Worm (Caenorhabditis elegans) whole organism, L1 larva: ENCODE data around the gene srw-115.

Experiments used
- C04F5.9 ChIP-seq: sonication (generic microtip); optimal IDR thresholded peaks from 2 replicates; lab custom pipeline; 2016; ENCODE audit warnings: missing genetic modification characterization, missing compliant biosample characterization
- C16A3.4 ChIP-seq: fragments of 150-350 bp; optimal IDR thresholded peaks from 2 replicates; lab custom pipeline; 2014; ENCODE audit warnings: missing biosample characterization, missing genetic modification characterization
- C34B4.2 ChIP-seq: sonication (generic microtip); optimal IDR thresholded peaks from 2 replicates; lab custom pipeline; 2017; ENCODE audit warnings: mild to moderate bottlenecking, missing genetic modification characterization, missing compliant biosample characterization
- F16B12.6 ChIP-seq: fragments of 150-350 bp; optimal IDR thresholded peaks from 2 replicates; lab custom pipeline; 2014; ENCODE audit warnings: missing biosample characterization, missing genetic modification characterization
- Y116A8C.19 ChIP-seq: sonication (generic microtip); optimal IDR thresholded peaks from 2 replicates; lab custom pipeline; 2016; ENCODE audit warnings: missing compliant biosample characterization, missing genetic modification characterization, borderline replicate concordance
- aly-2 ChIP-seq: fragments of 150-350 bp; optimal IDR thresholded peaks from 2 replicates; lab custom pipeline; 2014; ENCODE audit warnings: missing biosample characterization, missing genetic modification characterization
- ceh-63 ChIP-seq: fragments of 200-800 bp; sonication (Bioruptor generic); optimal IDR thresholded peaks from 2 replicates; lab custom pipeline; 2018; ENCODE audit warnings: mild to moderate bottlenecking, missing genetic modification characterization, missing compliant biosample characterization
- ceh-8 ChIP-seq: fragments of 200-800 bp; sonication (Bioruptor generic); optimal IDR thresholded peaks from 2 replicates; lab custom pipeline; 2018; ENCODE audit warnings: mild to moderate bottlenecking, missing genetic modification characterization, moderate library complexity, missing compliant biosample characterization
- dsc-1 ChIP-seq: sonication (generic microtip); optimal IDR thresholded peaks from 2 replicates; lab custom pipeline; 2016; ENCODE audit warnings: mild to moderate bottlenecking, missing genetic modification characterization, missing compliant biosample characterization
- efl-1 ChIP-seq, 4 experiments: fragments of 150-350 bp; optimal IDR thresholded peaks in 3 of 4; peaks in 1 of 4; 1 replicate in 1 of 4; 2 replicates in 3 of 4; lab custom pipeline; 2014; ENCODE audit warnings: missing biosample characterization in 2 of 4, missing genetic modification characterization in 2 of 4, missing genetic modification reagents in 2 of 4
- efl-3 ChIP-seq: fragments of 200-800 bp; sonication (Bioruptor generic); optimal IDR thresholded peaks from 2 replicates; lab custom pipeline; 2018; ENCODE audit warnings: mild to moderate bottlenecking, missing genetic modification characterization, missing compliant biosample characterization
- egl-13 ChIP-seq: sonication (generic microtip); optimal IDR thresholded peaks from 2 replicates; lab custom pipeline; 2016; ENCODE audit warnings: missing genotype, missing genetic modification reagents, missing genetic modification characterization, missing compliant biosample characterization
- egl-27 ChIP-seq, 2 experiments: fragments of 150-350 bp in 1 of 2; sonication (generic microtip); optimal IDR thresholded peaks; 3 replicates each; lab custom pipeline; 2017 to 2018; ENCODE audit warnings: missing biosample characterization in 2 of 2, missing genetic modification characterization in 2 of 2, missing genetic modification reagents in 2 of 2
- elt-2 ChIP-seq: sonication (generic microtip); optimal IDR thresholded peaks from 2 replicates; lab custom pipeline; 2016; ENCODE audit warnings: missing genetic modification characterization, mild to moderate bottlenecking, inconsistent platforms, missing compliant biosample characterization, missing genetic modification reagents
- elt-3 ChIP-seq, 6 experiments: fragments of 150-350 bp in 1 of 6; sonication (generic microtip); optimal IDR thresholded peaks; 2 replicates each; lab custom pipeline; 2017 to 2018; ENCODE audit warnings: missing biosample characterization in 6 of 6, missing genetic modification characterization in 6 of 6, inconsistent platforms in 1 of 6
- grh-1 ChIP-seq: fragments of 200-800 bp; sonication (Bioruptor generic); IDR thresholded peaks from 2 replicates; pipeline ENCODE4 v1.3.6; 2022; ENCODE audit warnings: missing genetic modification reagents, missing genetic modification characterization, missing compliant biosample characterization
- hlh-17 ChIP-seq: fragments of 200-800 bp; sonication (Bioruptor generic); optimal IDR thresholded peaks from 2 replicates; lab custom pipeline; 2018; ENCODE audit warnings: missing genetic modification characterization, mild to moderate bottlenecking, missing compliant biosample characterization, moderate library complexity, borderline replicate concordance
- hpl-2 ChIP-seq: fragments of 150-350 bp; optimal IDR thresholded peaks from 2 replicates; lab custom pipeline; 2014; ENCODE audit warnings: missing biosample characterization, missing genetic modification reagents, missing genetic modification characterization
- irx-1 ChIP-seq: sonication (generic microtip); optimal IDR thresholded peaks from 2 replicates; lab custom pipeline; 2016; ENCODE audit warnings: missing genetic modification characterization, missing compliant biosample characterization
- lin-14 ChIP-seq: fragments of 200-800 bp; sonication (Bioruptor generic); optimal IDR thresholded peaks from 2 replicates; lab custom pipeline; 2018; ENCODE audit warnings: mild to moderate bottlenecking, missing genetic modification characterization, moderate library complexity, missing compliant biosample characterization
- lin-15B ChIP-seq: fragments of 150-350 bp; sonication (generic microtip); optimal IDR thresholded peaks from 3 replicates; lab custom pipeline; 2014; ENCODE audit warnings: missing biosample characterization, missing genetic modification characterization
- lin-35 ChIP-seq, 2 experiments: fragments of 150-350 bp; optimal IDR thresholded peaks; 2 replicates each; lab custom pipeline; 2014; ENCODE audit warnings: missing biosample characterization in 2 of 2, missing genetic modification characterization in 2 of 2, missing genetic modification reagents in 2 of 2
- lsy-2 ChIP-seq, 2 experiments: fragments of 150-350 bp; optimal IDR thresholded peaks; 2 replicates each; lab custom pipeline; 2014; ENCODE audit warnings: missing biosample characterization in 2 of 2, missing genetic modification characterization in 2 of 2
- mep-1 ChIP-seq: fragments of 150-350 bp; optimal IDR thresholded peaks from 2 replicates; lab custom pipeline; 2014; ENCODE audit warnings: missing biosample characterization, missing genetic modification characterization
- nhr-12 ChIP-seq: sonication (generic microtip); optimal IDR thresholded peaks from 2 replicates; lab custom pipeline; 2017; ENCODE audit warnings: missing biosample characterization, missing genetic modification characterization
- nhr-237 ChIP-seq: fragments of 150-350 bp; optimal IDR thresholded peaks from 2 replicates; lab custom pipeline; 2014; ENCODE audit warnings: missing biosample characterization, missing genetic modification characterization
- nhr-77 ChIP-seq: fragments of 150-350 bp; optimal IDR thresholded peaks from 2 replicates; lab custom pipeline; 2014; ENCODE audit warnings: missing biosample characterization, missing genetic modification characterization
- rnt-1 ChIP-seq: sonication (generic microtip); optimal IDR thresholded peaks from 2 replicates; lab custom pipeline; 2016; ENCODE audit warnings: mild to moderate bottlenecking, missing genetic modification characterization, moderate library complexity, missing compliant biosample characterization
- sox-4 ChIP-seq: sonication (generic microtip); optimal IDR thresholded peaks from 2 replicates; lab custom pipeline; 2016; ENCODE audit warnings: missing genetic modification characterization, missing compliant biosample characterization
- sup-37 ChIP-seq: fragments of 200-800 bp; sonication (Bioruptor generic); optimal IDR thresholded peaks from 2 replicates; lab custom pipeline; 2018; ENCODE audit warnings: mild to moderate bottlenecking, missing genetic modification characterization, missing compliant biosample characterization
- swsn-7 ChIP-seq: sonication (generic microtip); optimal IDR thresholded peaks from 2 replicates; lab custom pipeline; 2016; ENCODE audit warnings: missing genetic modification characterization, missing compliant biosample characterization
- tlp-1 ChIP-seq: fragments of 150-350 bp; optimal IDR thresholded peaks from 2 replicates; lab custom pipeline; 2014; ENCODE audit warnings: missing biosample characterization, missing genetic modification characterization
- unc-130 ChIP-seq: fragments of 150-350 bp; optimal IDR thresholded peaks from 2 replicates; lab custom pipeline; 2017; ENCODE audit warnings: missing biosample characterization, missing genetic modification characterization, inconsistent platforms
- zag-1 ChIP-seq: fragments of 150-350 bp; optimal IDR thresholded peaks from 2 replicates; lab custom pipeline; 2014; ENCODE audit warnings: missing biosample characterization, missing genetic modification characterization
- zip-4 ChIP-seq: fragments of 200-800 bp; sonication (Bioruptor generic); optimal IDR thresholded peaks from 2 replicates; lab custom pipeline; 2018; ENCODE audit warnings: mild to moderate bottlenecking, missing genetic modification characterization, moderate library complexity, missing compliant biosample characterization
- ztf-4 ChIP-seq: fragments of 150-350 bp; optimal IDR thresholded peaks from 2 replicates; lab custom pipeline; 2014; ENCODE audit warnings: missing biosample characterization, missing genetic modification characterization

Gene srw-115

DNA sequence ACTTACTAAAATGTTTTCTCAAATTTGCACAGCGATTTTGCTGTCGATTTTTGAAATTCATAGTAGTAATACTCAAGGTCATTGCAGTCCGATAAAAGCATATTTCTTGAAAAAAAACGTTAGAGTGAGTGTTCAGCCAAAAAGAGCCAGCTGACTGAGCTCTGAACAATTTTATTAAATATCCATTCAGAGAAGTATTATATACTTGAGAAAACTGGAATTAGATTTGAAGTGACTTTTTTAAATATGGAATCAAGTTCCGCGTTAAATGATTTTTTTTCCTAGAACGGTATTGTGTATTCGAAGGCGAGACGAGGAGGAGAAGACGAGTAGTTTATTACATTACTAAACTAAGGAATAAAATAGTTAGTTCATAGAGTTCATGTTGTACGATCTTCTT, 2.2 kb downstream of the srw-115 start, which contains the start of gene srw-121:
srw-121 (minus strand) TSS at position 101 of the 400 bp plus-strand sequence.
- TF ChIP-seq elt-3 (tag; optimal IDR thresholded peaks at IDR 0.05; lab: Kevin White, UChicago) (no peak), lin-14 (GFP tag; lab: Kevin White, UChicago) (no peak), zag-1 (no peak), tlp-1 (no peak), nhr-237 (tag; lab: Kevin White, UChicago) (no peak), swsn-7 (tag; lab: Kevin White, UChicago) (no peak), ceh-8 (GFP tag; lab: Kevin White, UChicago) (no peak), irx-1 (no peak), rnt-1 (no peak), zip-4 (GFP tag; lab: Kevin White, UChicago) (no peak), dsc-1 (tag; lab: Kevin White, UChicago) (no peak), F16B12.6 (tag; lab: Kevin White, UChicago) (no peak)

DNA sequence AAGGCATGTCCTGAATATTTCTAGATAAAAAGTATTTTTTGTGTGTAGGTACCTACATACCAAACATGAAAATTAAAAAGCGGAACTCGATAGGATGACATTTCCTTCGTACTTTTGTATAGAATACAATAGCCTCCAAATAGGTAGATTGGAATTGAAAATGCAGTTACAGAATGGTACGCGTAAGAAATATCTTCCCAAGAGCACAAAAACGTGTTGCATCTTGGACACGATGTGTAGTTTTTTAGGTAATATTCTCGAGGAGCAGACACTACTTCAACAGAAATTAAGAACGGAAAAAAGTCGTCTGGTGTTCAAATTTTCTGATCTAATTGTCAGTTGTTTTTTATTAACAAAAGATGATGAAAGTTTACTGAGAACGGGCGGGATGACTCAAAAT, 6.3 kb downstream of the srw-115 start, which contains the start of gene srh-85:
srh-85 (minus strand) TSS at position 101 of the 400 bp plus-strand sequence.
- no peak for TF ChIP-seq grh-1 (GFP tag; lab: Robert Waterston, UW)
- no peak for TF ChIP-seq swsn-7 (tag; lab: Kevin White, UChicago)
- no peak for TF ChIP-seq ceh-63 (GFP tag; lab: Kevin White, UChicago)
- TF ChIP-seq efl-1 (optimal IDR thresholded peaks at IDR 0.05; lab: Kevin White, UChicago) = no peak
- peak in 1 of 2 experiments; percentile 62 for TF ChIP-seq efl-1 (GFP tag; optimal IDR thresholded peaks at IDR 0.05 in 1 of 2; lab: Kevin White, UChicago)

DNA sequence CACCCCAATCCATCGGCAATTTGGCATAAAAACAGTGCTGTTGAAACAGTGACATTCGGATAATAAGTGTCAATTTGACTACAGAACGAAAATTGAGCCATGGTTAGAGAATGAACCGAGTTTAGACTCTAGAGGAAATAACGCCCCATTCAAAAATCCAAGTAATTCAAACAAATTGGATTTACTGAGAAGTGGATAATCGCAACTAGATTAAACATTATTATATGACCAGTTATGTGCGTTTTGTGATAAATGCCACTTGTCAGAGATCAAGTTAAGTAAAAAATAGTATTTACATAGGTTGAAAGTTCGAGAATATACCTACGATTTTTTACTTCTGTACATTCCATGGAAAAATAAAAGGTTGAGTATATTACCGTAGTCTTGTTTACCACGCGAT, 8.4 kb downstream of the srw-115 start, which contains the start of gene srw-139:
srw-139 (minus strand) TSS at position 101 of the 400 bp plus-strand sequence.
- TF ChIP-seq hpl-2 = no peak
- no peak for TF ChIP-seq nhr-77 (tag; lab: Kevin White, UChicago)
- TF ChIP-seq sup-37 = no peak
- TF ChIP-seq lsy-2 (tag; optimal IDR thresholded peaks at IDR 0.05; lab: Kevin White, UChicago) = no peak
- TF ChIP-seq lin-35 (GFP tag; optimal IDR thresholded peaks at IDR 0.05; lab: Kevin White, UChicago) = no peak

DNA sequence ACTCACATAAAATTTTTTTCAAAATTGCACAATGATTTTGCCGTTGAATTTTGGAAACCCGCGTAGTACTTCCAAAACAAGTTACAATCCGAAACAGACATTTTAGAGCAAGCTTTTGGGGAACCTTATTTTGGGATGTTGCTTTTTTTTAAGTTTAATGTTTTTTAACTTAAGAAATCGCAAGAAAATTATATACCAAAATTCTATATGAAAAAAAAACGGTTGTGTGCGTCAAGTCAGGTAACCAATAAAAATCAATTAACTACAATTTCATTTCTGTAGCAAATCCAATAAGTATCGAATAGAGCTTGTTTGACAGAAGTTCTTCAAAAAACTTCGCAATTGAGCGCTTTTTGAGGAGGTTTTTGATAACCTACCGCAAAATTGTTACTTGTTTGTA, 10.4 kb downstream of the srw-115 start, which contains the start of gene srw-117:
srw-117 (minus strand) TSS at position 101 of the 400 bp plus-strand sequence.
- TF ChIP-seq Y116A8C.19 (tag; lab: Kevin White, UChicago) = no peak
- no peak for TF ChIP-seq C34B4.2 (tag; lab: Kevin White, UChicago)
- no peak for TF ChIP-seq egl-27 (tag; optimal IDR thresholded peaks at IDR 0.05; lab: Kevin White, UChicago)
- TF ChIP-seq C16A3.4 = no peak
- no peak for TF ChIP-seq efl-1 (optimal IDR thresholded peaks at IDR 0.05; lab: Kevin White, UChicago)
- no peak for TF ChIP-seq efl-1 (GFP tag; optimal IDR thresholded peaks at IDR 0.05 in 1 of 2; lab: Kevin White, UChicago)
- TF ChIP-seq C04F5.9 = no peak
- no peak for TF ChIP-seq ceh-8 (GFP tag; lab: Kevin White, UChicago)
- TF ChIP-seq zag-1 = no peak
- no peak for TF ChIP-seq lin-15B (tag; lab: Kevin White, UChicago)
- TF ChIP-seq hlh-17 (GFP tag; lab: Kevin White, UChicago) = no peak
- no peak for TF ChIP-seq egl-13 (tag; lab: Kevin White, UChicago)
- no peak for TF ChIP-seq nhr-12 (tag; lab: Kevin White, UChicago)
- no peak for TF ChIP-seq elt-2 (tag; lab: Kevin White, UChicago)
- TF ChIP-seq sox-4 (tag; lab: Kevin White, UChicago) = no peak
- TF ChIP-seq ceh-63 (GFP tag; lab: Kevin White, UChicago) = no peak
- TF ChIP-seq, all 84 proteins: peak for 0

DNA sequence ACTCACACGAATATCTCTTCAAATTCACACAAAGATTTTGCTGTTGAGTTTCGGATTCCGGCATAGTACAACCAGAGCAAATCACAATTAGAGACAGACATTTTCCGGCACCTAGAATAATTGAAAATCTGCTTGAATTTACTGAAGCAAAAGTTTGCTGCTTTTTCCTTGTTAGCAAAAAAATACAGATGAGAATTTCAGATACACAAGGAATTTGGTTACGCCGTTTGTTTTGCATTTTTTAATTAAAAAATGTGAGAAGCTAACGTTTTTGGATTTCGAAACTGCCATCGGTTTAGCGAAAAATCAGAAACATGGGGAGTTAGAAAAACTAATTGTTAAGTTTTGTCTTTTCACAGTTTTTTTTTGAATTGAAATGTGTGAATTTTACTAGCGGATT, 13.7 kb downstream of the srw-115 start, which contains the start of gene srw-118:
srw-118 (minus strand) TSS at position 101 of the 400 bp plus-strand sequence.
- TF ChIP-seq unc-130 (tag; lab: Kevin White, UChicago) = no peak
- TF ChIP-seq mep-1 = no peak
- TF ChIP-seq F16B12.6 (tag; lab: Kevin White, UChicago) = no peak
- TF ChIP-seq aly-2 = no peak
- no peak for TF ChIP-seq hlh-17 (GFP tag; lab: Kevin White, UChicago)
- no peak for TF ChIP-seq ztf-4 (tag; lab: Kevin White, UChicago)
- no peak for TF ChIP-seq lin-35 (GFP tag; optimal IDR thresholded peaks at IDR 0.05; lab: Kevin White, UChicago)
- TF ChIP-seq efl-3 (GFP tag; lab: Kevin White, UChicago) = no peak
